Worm (Caenorhabditis elegans) whole organism, L4 larva: ENCODE data around the gene sssh-1.
A peak's percentile ranks its signal among the peaks of the same experiment; 100 is the strongest.

ENCODE experiments used
- F37D6.2 ChIP-seq: sonication (generic microtip); optimal IDR thresholded peaks from 2 replicates; lab custom pipeline; 2016; ENCODE audit warnings: mild to moderate bottlenecking, missing genetic modification characterization, missing compliant biosample characterization
- F44E2.7 ChIP-seq: fragments of 200-800 bp; sonication (Bioruptor generic); IDR thresholded peaks from 2 replicates; pipeline ENCODE4 v2.1.2; 2022; ENCODE audit warnings: missing genetic modification characterization, missing compliant biosample characterization
- T20F7.1 ChIP-seq: fragments of 200-800 bp; sonication (Bioruptor generic); optimal IDR thresholded peaks from 2 replicates; lab custom pipeline; 2018; ENCODE audit warnings: mild to moderate bottlenecking, missing genetic modification characterization, missing compliant biosample characterization
- Y105C5A.15 ChIP-seq: fragments of 200-800 bp; sonication (Bioruptor generic); IDR thresholded peaks from 2 replicates; pipeline ENCODE4 v1.3.6; 2022; ENCODE audit warnings: missing genetic modification characterization, missing compliant biosample characterization
- aha-1 ChIP-seq: fragments of 150-350 bp; peaks from one replicate; lab custom pipeline; 2014; ENCODE audit warnings: missing biosample characterization, missing genetic modification characterization
- aly-2 ChIP-seq: sonication (generic microtip); optimal IDR thresholded peaks from 2 replicates; lab custom pipeline; 2018; ENCODE audit warnings: missing biosample characterization, missing genetic modification characterization
- ceh-20 ChIP-seq: fragments of 200-800 bp; sonication (Bioruptor generic); IDR thresholded peaks from 2 replicates; pipeline ENCODE4 v1.3.6; 2022; ENCODE audit warnings: missing genetic modification reagents, missing genetic modification characterization, missing compliant biosample characterization
- ceh-32 ChIP-seq: sonication (generic microtip); optimal IDR thresholded peaks from 2 replicates; lab custom pipeline; 2016; ENCODE audit warnings: mild to moderate bottlenecking, missing genetic modification characterization, missing compliant biosample characterization; ENCODE audit not compliant: poor library complexity
- cey-2 ChIP-seq: sonication (generic microtip); optimal IDR thresholded peaks from 3 replicates; lab custom pipeline; 2017; ENCODE audit warnings: missing genetic modification characterization, mild to moderate bottlenecking, missing compliant biosample characterization, antibody characterized with exemption, borderline replicate concordance; ENCODE audit not compliant: insufficient read depth
- ctbp-1 ChIP-seq: fragments of 200-800 bp; sonication (Bioruptor generic); IDR thresholded peaks from 2 replicates; pipeline ENCODE4 v1.3.6; 2022; ENCODE audit warnings: missing genetic modification reagents, missing genetic modification characterization, missing compliant biosample characterization
- daf-12 ChIP-seq: fragments of 150-350 bp; optimal IDR thresholded peaks from 2 replicates; lab custom pipeline; 2014; ENCODE audit warnings: missing biosample characterization, missing genetic modification reagents, missing genetic modification characterization
- daf-16 ChIP-seq, 3 experiments: sonication (generic microtip); optimal IDR thresholded peaks; 2 replicates each; lab custom pipeline; 2016 to 2017; ENCODE audit warnings: missing genetic modification characterization in 3 of 3, missing genetic modification reagents in 3 of 3, mild to moderate bottlenecking in 2 of 3, missing compliant biosample characterization in 2 of 3, missing biosample characterization in 1 of 3, moderate library complexity in 1 of 3
- dmd-6 ChIP-seq: fragments of 200-800 bp; sonication (Bioruptor generic); IDR thresholded peaks from 2 replicates; pipeline ENCODE4 v1.3.6; 2022; ENCODE audit warnings: missing genetic modification reagents, missing genetic modification characterization, missing compliant biosample characterization
- dpl-1 ChIP-seq: fragments of 150-350 bp; optimal IDR thresholded peaks from 2 replicates; lab custom pipeline; 2014; ENCODE audit warnings: missing biosample characterization, missing genetic modification reagents, missing genetic modification characterization
- dve-1 ChIP-seq: sonication (generic microtip); optimal IDR thresholded peaks from 2 replicates; lab custom pipeline; 2017; ENCODE audit warnings: antibody characterized with exemption, mild to moderate bottlenecking, missing genetic modification characterization, missing compliant biosample characterization; ENCODE audit not compliant: insufficient read depth
- fkh-10 ChIP-seq: fragments of 150-350 bp; optimal IDR thresholded peaks from 2 replicates; lab custom pipeline; 2014; ENCODE audit warnings: missing biosample characterization, missing genetic modification reagents, missing genetic modification characterization
- hif-1 ChIP-seq, 2 experiments: sonication (generic microtip); optimal IDR thresholded peaks; 2 replicates each; lab custom pipeline; 2016 to 2017; ENCODE audit warnings: missing compliant biosample characterization in 2 of 2, missing genetic modification characterization in 2 of 2, missing genetic modification reagents in 2 of 2, missing genotype in 2 of 2, mild to moderate bottlenecking in 1 of 2
- hlh-11 ChIP-seq: fragments of 200-800 bp; sonication (Bioruptor generic); optimal IDR thresholded peaks from 2 replicates; lab custom pipeline; 2018; ENCODE audit warnings: mild to moderate bottlenecking, missing genetic modification characterization, missing compliant biosample characterization
- hlh-30 ChIP-seq: sonication (generic microtip); optimal IDR thresholded peaks from 2 replicates; lab custom pipeline; 2017; ENCODE audit warnings: antibody characterized with exemption, mild to moderate bottlenecking, missing genetic modification characterization, missing compliant biosample characterization; ENCODE audit not compliant: insufficient read depth
- jun-1 ChIP-seq: fragments of 150-350 bp; optimal IDR thresholded peaks from 2 replicates; lab custom pipeline; 2014; ENCODE audit warnings: missing biosample characterization, missing genetic modification reagents, missing genetic modification characterization
- lin-38 ChIP-seq: fragments of 200-800 bp; sonication (Bioruptor generic); IDR thresholded peaks from 2 replicates; pipeline ENCODE4 v1.3.6; 2022; ENCODE audit warnings: missing genetic modification reagents, missing genetic modification characterization, missing compliant biosample characterization
- madf-9 ChIP-seq: fragments of 200-800 bp; sonication (Bioruptor generic); conservative IDR thresholded peaks from 2 replicates; pipeline ENCODE4 v1.3.6; 2022; ENCODE audit warnings: missing genetic modification reagents, missing genetic modification characterization, missing compliant biosample characterization
- mdl-1 ChIP-seq, 2 experiments: fragments of 150-350 bp in 1 of 2; sonication (generic microtip) in 1 of 2; optimal IDR thresholded peaks; 2 replicates each; lab custom pipeline; 2014 to 2017; ENCODE audit warnings: missing biosample characterization in 2 of 2, missing genetic modification characterization in 2 of 2
- mes-2 ChIP-seq: sonication (generic microtip); optimal IDR thresholded peaks from 2 replicates; lab custom pipeline; 2016; ENCODE audit warnings: missing genotype, mild to moderate bottlenecking, missing genetic modification characterization, missing compliant biosample characterization; ENCODE audit not compliant: poor library complexity, severe bottlenecking
- mxl-3 ChIP-seq: fragments of 200-800 bp; sonication (Bioruptor generic); optimal IDR thresholded peaks from 2 replicates; lab custom pipeline; 2018; ENCODE audit warnings: mild to moderate bottlenecking, missing genetic modification characterization, missing compliant biosample characterization
- nhr-10 ChIP-seq: fragments of 150-350 bp; optimal IDR thresholded peaks from 2 replicates; lab custom pipeline; 2014; ENCODE audit warnings: missing biosample characterization, missing genetic modification characterization
- nhr-11 ChIP-seq: fragments of 150-350 bp; optimal IDR thresholded peaks from 2 replicates; lab custom pipeline; 2014; ENCODE audit warnings: missing biosample characterization, missing genetic modification characterization
- nhr-237 ChIP-seq: sonication (generic microtip); optimal IDR thresholded peaks from 2 replicates; lab custom pipeline; 2017; ENCODE audit warnings: missing biosample characterization, missing genetic modification characterization
- nhr-25 ChIP-seq: sonication (generic microtip); optimal IDR thresholded peaks from 2 replicates; lab custom pipeline; 2017; ENCODE audit warnings: missing genetic modification characterization, mild to moderate bottlenecking, missing compliant biosample characterization, antibody characterized with exemption, moderate library complexity, borderline replicate concordance; ENCODE audit not compliant: insufficient read depth
- nhr-41 ChIP-seq: fragments of 200-800 bp; sonication (Bioruptor generic); IDR thresholded peaks from 2 replicates; pipeline ENCODE4 v1.3.6; 2022; ENCODE audit warnings: missing genetic modification reagents, missing genetic modification characterization, missing compliant biosample characterization
- nhr-42 ChIP-seq: fragments of 200-800 bp; sonication (Bioruptor generic); IDR thresholded peaks from 2 replicates; pipeline ENCODE4 v1.3.6; 2022; ENCODE audit warnings: missing genetic modification characterization, missing compliant biosample characterization
- nhr-48 ChIP-seq: sonication (generic microtip); optimal IDR thresholded peaks from 2 replicates; lab custom pipeline; 2016; ENCODE audit warnings: mild to moderate bottlenecking, missing genetic modification characterization, missing compliant biosample characterization
- nhr-6 ChIP-seq: fragments of 150-350 bp; optimal IDR thresholded peaks from 2 replicates; lab custom pipeline; 2014; ENCODE audit warnings: missing biosample characterization, missing genetic modification characterization
- nhr-77 ChIP-seq: fragments of 150-350 bp; optimal IDR thresholded peaks from 2 replicates; lab custom pipeline; 2014; ENCODE audit warnings: missing biosample characterization, missing genetic modification characterization
- pha-4 ChIP-seq, 2 experiments: fragments of 150-350 bp in 1 of 2; fragments of 200-800 bp in 1 of 2; sonication (Bioruptor generic) in 1 of 2; IDR thresholded peaks in 1 of 2; optimal IDR thresholded peaks in 1 of 2; 2 replicates each; pipeline versions ENCODE4 v1.3.6 to Lab custom; 2014 to 2022; ENCODE audit warnings: missing genetic modification characterization in 2 of 2, missing genetic modification reagents in 2 of 2, missing biosample characterization in 1 of 2, missing compliant biosample characterization in 1 of 2
- pqm-1 ChIP-seq: sonication (generic microtip); optimal IDR thresholded peaks from 2 replicates; lab custom pipeline; 2017; ENCODE audit warnings: missing biosample characterization, missing genetic modification characterization
- rbr-2 ChIP-seq: sonication (generic microtip); optimal IDR thresholded peaks from 2 replicates; lab custom pipeline; 2016; ENCODE audit warnings: missing genotype, missing genetic modification characterization, missing compliant biosample characterization
- saeg-2 ChIP-seq: fragments of 200-800 bp; sonication (Bioruptor generic); IDR thresholded peaks from 2 replicates; pipeline ENCODE4 v1.3.6; 2022; ENCODE audit warnings: missing genetic modification reagents, missing genetic modification characterization, missing compliant biosample characterization
- spr-3 ChIP-seq: fragments of 200-800 bp; sonication (Bioruptor generic); optimal IDR thresholded peaks from 2 replicates; lab custom pipeline; 2018; ENCODE audit warnings: mild to moderate bottlenecking, missing genetic modification characterization, missing compliant biosample characterization
- unc-62 ChIP-seq, 3 experiments: fragments of 150-350 bp in 1 of 3; sonication (generic microtip); optimal IDR thresholded peaks in 2 of 3; peaks in 1 of 3; 1 replicate in 1 of 3; 2 replicates in 2 of 3; lab custom pipeline; 2014 to 2017; ENCODE audit warnings: missing biosample characterization in 3 of 3, missing genetic modification characterization in 3 of 3, missing genetic modification reagents in 3 of 3, missing genotype in 1 of 3
- vab-7 ChIP-seq: fragments of 200-800 bp; sonication (Bioruptor generic); IDR thresholded peaks from 2 replicates; pipeline ENCODE4 v1.3.6; 2022; ENCODE audit warnings: missing genetic modification reagents, missing genetic modification characterization, missing compliant biosample characterization
- zip-11 ChIP-seq: fragments of 200-800 bp; sonication (Bioruptor generic); IDR thresholded peaks from 2 replicates; pipeline ENCODE4 v1.3.6; 2022; ENCODE audit warnings: missing genetic modification characterization, missing compliant biosample characterization
- zip-2 ChIP-seq: fragments of 150-350 bp; optimal IDR thresholded peaks from 2 replicates; lab custom pipeline; 2014; ENCODE audit warnings: missing biosample characterization, missing genetic modification characterization
- ztf-7 ChIP-seq: fragments of 150-350 bp; optimal IDR thresholded peaks from 2 replicates; lab custom pipeline; 2014; ENCODE audit warnings: missing biosample characterization, missing genetic modification characterization

The sssh-1 gene

DNA sequence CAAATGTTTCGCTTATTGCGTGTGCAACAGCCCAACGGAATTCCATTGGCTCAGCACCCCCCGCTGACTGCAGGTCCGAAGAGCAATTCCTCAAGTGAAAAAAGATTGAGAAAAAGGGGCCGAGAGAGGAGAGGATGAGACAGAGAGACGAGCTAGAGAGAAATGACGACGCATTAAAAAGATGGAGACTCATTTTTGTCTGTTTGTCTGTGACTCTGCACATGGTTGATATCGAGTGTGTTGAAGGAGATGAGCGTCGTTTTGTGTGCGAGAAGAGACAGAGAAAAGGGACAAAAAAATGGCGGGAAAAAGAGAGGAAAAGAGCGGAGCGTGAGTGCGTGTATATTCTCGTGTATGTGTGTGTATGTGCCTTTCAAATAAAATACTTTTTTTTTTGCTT, 34.7 kb upstream of the sssh-1 start (continued):
- peak; percentile 50 for TF ChIP-seq vab-7 (GFP tag; lab: Robert Waterston, UW)
- TF ChIP-seq nhr-77 (tag; lab: Kevin White, UChicago) = peak; percentile 85
- 0 out of 2 replicates have a peak, but pooled peaks have one; percentile 18 for TF ChIP-seq nhr-42 (GFP tag; lab: Robert Waterston, UW)
- peak; percentile 38 for TF ChIP-seq nhr-25 (tag; lab: Kevin White, UChicago)
- TF ChIP-seq F37D6.2 (tag; lab: Kevin White, UChicago) = peak; percentile 84
- no peak for TF ChIP-seq madf-9 (GFP tag; lab: Robert Waterston, UW)
- TF ChIP-seq ztf-7 = peak; percentile 36
- TF ChIP-seq ctbp-1 = peak; percentile 92
- TF ChIP-seq hif-1 (tag; optimal IDR thresholded peaks at IDR 0.05; lab: Kevin White, UChicago) = peak in 1 of 2 experiments; percentile 84
- peak; percentile 67 for TF ChIP-seq nhr-48
- peak; percentile 94 for TF ChIP-seq fkh-10 (GFP tag; lab: Kevin White, UChicago)
- peak; percentile 39 for TF ChIP-seq pqm-1
- peak; percentile 95 for TF ChIP-seq hlh-30 (tag; lab: Kevin White, UChicago)
- TF ChIP-seq jun-1 = peak; percentile 60
- TF ChIP-seq hlh-11 = peak; percentile 93
- 0 out of 2 replicates have a peak, but pooled peaks have one; percentile 22 for TF ChIP-seq saeg-2 (GFP tag; lab: Robert Waterston, UW)
- TF ChIP-seq mxl-3 (GFP tag; lab: Kevin White, UChicago) = peak; percentile 74
- peak; percentile 75 to 97 for TF ChIP-seq mdl-1 (tag; optimal IDR thresholded peaks at IDR 0.05; lab: Kevin White, UChicago)
- TF ChIP-seq daf-16 (GFP tag; optimal IDR thresholded peaks at IDR 0.05; lab: Kevin White, UChicago) = peak in 1 of 2 experiments; percentile 64
- peak; percentile 59 for TF ChIP-seq daf-16 (tag; optimal IDR thresholded peaks at IDR 0.05; lab: Kevin White, UChicago)
- peak; percentile 87 for TF ChIP-seq dve-1 (tag; lab: Kevin White, UChicago)
- TF ChIP-seq pha-4 (GFP tag; IDR thresholded peaks at IDR 0.05; lab: Robert Waterston, UW) = peak; percentile 59; the same call in 1 of the 2 replicates
- peak; percentile 97 for TF ChIP-seq pha-4 (tag; optimal IDR thresholded peaks at IDR 0.05; lab: Kevin White, UChicago)
- peak; percentile 49 for TF ChIP-seq lin-38 (GFP tag; lab: Robert Waterston, UW)
- TF ChIP-seq dpl-1 = peak; percentile 75
- no peak for TF ChIP-seq F44E2.7 (GFP tag; lab: Robert Waterston, UW)
- peak in 1 of 2 experiments; percentile 99 for TF ChIP-seq unc-62 (GFP tag; optimal IDR thresholded peaks at IDR 0.05 in 1 of 2; lab: Kevin White, UChicago)
- TF ChIP-seq unc-62 (tag; optimal IDR thresholded peaks at IDR 0.05; lab: Kevin White, UChicago) = peak; percentile 38
- no peak for TF ChIP-seq Y105C5A.15 (GFP tag; lab: Robert Waterston, UW)
- TF ChIP-seq nhr-11 (tag; lab: Kevin White, UChicago) = peak; percentile 87
- TF ChIP-seq nhr-237 (tag; lab: Kevin White, UChicago) = no peak
- TF ChIP-seq ceh-32 (tag; lab: Kevin White, UChicago) = peak; percentile 49
- TF ChIP-seq ceh-20 = peak; percentile 67; the same call in 1 of the 2 replicates
- peak; percentile 60 for TF ChIP-seq T20F7.1

DNA sequence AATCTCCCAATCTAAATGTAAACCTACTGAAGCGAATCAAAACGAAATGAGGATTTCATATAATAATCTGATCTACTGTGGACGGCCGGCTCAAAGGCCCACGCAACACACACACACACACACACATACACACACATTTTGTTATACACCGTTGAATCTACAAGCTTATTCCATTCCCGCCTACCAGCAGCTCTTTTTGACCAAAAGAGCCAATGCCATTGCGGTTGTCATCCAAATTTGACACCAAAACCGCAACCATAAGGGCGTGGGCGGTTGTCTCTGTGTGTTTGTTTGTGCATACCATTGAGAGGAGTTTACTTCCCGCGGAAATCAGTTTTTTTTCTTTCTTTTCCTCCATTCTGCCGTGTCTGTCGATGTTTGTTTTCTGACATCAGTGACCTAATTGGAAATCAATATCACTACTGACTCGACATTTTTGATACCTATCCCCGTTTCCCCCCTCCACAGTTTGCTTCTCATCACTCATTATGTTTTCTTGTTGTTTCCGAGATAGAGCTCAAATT, 32.9 kb upstream of the sssh-1 start:
- TF ChIP-seq daf-16 (GFP tag; optimal IDR thresholded peaks at IDR 0.05; lab: Kevin White, UChicago) (no peak), daf-16 (tag; optimal IDR thresholded peaks at IDR 0.05; lab: Kevin White, UChicago) (peak; percentile 15), hif-1 (tag; optimal IDR thresholded peaks at IDR 0.05; lab: Kevin White, UChicago) (no peak), pha-4 (GFP tag; IDR thresholded peaks at IDR 0.05; lab: Robert Waterston, UW) (no peak), pha-4 (tag; optimal IDR thresholded peaks at IDR 0.05; lab: Kevin White, UChicago) (peak; percentile 77), nhr-41 (GFP tag; lab: Robert Waterston, UW) (no peak), aha-1 (peak; percentile 96)
- TF ChIP-seq, all 104 proteins: peak for 3

DNA sequence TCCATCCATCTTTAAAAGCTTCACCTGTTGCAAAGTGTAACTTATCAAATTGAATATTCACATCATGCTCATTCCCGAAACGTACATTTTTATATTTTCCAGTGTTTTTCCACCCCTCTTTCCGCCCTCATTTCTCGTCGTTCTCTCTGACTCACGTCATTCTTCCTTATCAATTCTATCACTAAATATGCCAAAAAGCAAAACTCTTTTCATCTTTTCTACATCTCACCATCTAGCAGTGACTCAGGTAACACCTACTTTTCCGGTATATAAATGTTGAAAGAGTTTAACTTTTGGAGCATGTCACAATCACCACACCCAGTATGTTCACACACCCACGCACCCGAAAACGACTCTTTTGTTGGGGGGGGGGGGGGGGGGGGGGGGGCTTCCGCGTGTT, 31.3 kb upstream of the sssh-1 start:
- TF ChIP-seq zip-11 (GFP tag; lab: Robert Waterston, UW) (no peak), rbr-2 (tag; lab: Kevin White, UChicago) (no peak), nhr-42 (GFP tag; lab: Robert Waterston, UW) (no peak), dmd-6 (peak; percentile 70), daf-16 (GFP tag; optimal IDR thresholded peaks at IDR 0.05; lab: Kevin White, UChicago) (no peak), daf-16 (tag; optimal IDR thresholded peaks at IDR 0.05; lab: Kevin White, UChicago) (peak; percentile 45), cey-2 (tag; lab: Kevin White, UChicago) (no peak), nhr-10 (tag; lab: Kevin White, UChicago) (no peak), daf-12 (tag; lab: Kevin White, UChicago) (no peak), mes-2 (peak; percentile 32), ztf-7 (no peak), ceh-20 (no peak), zip-2 (no peak), nhr-6 (no peak), nhr-237 (tag; lab: Kevin White, UChicago) (no peak), spr-3 (GFP tag; lab: Kevin White, UChicago) (no peak), pqm-1 (peak; percentile 60), aly-2 (no peak)
